Fruit fly (Drosophila melanogaster): ENCODE data around the gene CG31248.

CG31248 gene

DNA sequence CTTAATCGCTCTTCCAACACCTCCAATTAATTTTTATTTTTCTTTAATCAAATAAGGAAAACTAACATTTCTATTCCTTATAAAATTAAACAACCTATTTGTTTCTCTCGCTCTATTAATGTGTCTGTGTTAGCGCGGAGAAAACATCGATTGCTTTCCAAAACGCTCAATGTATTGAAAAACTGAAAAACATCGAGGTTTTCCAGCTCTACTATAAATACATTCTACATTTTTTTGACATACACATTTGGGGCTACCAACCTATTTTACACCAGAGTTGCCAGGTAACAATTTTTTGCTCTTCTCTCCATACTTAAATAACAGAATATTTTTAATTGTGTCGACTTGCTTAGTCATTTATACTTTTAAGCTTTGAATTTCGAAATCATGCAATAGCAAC, 37.2 kb upstream of the CG31248 start (continued):
- TF ChIP-seq CG13624 (GFP tag; optimal IDR thresholded peaks at IDR 0.05), result peak; percentile 54
- no peak for TF ChIP-seq fd3F (GFP tag; optimal IDR thresholded peaks at IDR 0.05)
- TF ChIP-seq fd64A (GFP tag; optimal IDR thresholded peaks at IDR 0.05), result no peak
- no peak for TF ChIP-seq CG3065 (GFP tag; optimal IDR thresholded peaks at IDR 0.05)
- peak; percentile 38 for TF ChIP-seq CG12155 (GFP tag; optimal IDR thresholded peaks at IDR 0.05)
- peak; percentile 44 for TF ChIP-seq Xbp1 (GFP tag; optimal IDR thresholded peaks at IDR 0.05)
- no peak for TF ChIP-seq jigr1 (GFP tag; IDR thresholded peaks at IDR 0.05)
- TF ChIP-seq CG17829 (tag; optimal IDR thresholded peaks at IDR 0.05), result peak; percentile 42
- peak in 1 of 2 experiments; percentile 31 for TF ChIP-seq insv (GFP tag; optimal IDR thresholded peaks at IDR 0.05)
- peak; percentile 37 for TF ChIP-seq phol (tag; optimal IDR thresholded peaks at IDR 0.05)
- no peak for TF ChIP-seq CG18764 (GFP tag; optimal IDR thresholded peaks at IDR 0.05)
- peak; percentile 10 for TF ChIP-seq pita (GFP tag; optimal IDR thresholded peaks at IDR 0.05)
- TF ChIP-seq emc (GFP tag; optimal IDR thresholded peaks at IDR 0.05), result no peak
- TF ChIP-seq ci (GFP tag; IDR thresholded peaks at IDR 0.05), result peak; percentile 46; the same call in 1 of the 3 replicates
- no peak for TF ChIP-seq caup (GFP tag; optimal IDR thresholded peaks at IDR 0.05; ENCODE audit: severe bottlenecking)
- TF ChIP-seq CG14965 (GFP tag; optimal IDR thresholded peaks at IDR 0.05; ENCODE audit: borderline replicate concordance), result no peak
- TF ChIP-seq jumu (GFP tag; optimal IDR thresholded peaks at IDR 0.05), result peak; percentile 10
- no peak for TF ChIP-seq kah (GFP tag; optimal IDR thresholded peaks at IDR 0.05)
- TF ChIP-seq Sox100B (GFP tag; optimal IDR thresholded peaks at IDR 0.05), result no peak
- no peak for TF ChIP-seq Hr51 (GFP tag; optimal IDR thresholded peaks at IDR 0.05)
- TF ChIP-seq CG6854 (GFP tag; optimal IDR thresholded peaks at IDR 0.05), result no peak
- no peak for TF ChIP-seq CG31365 (tag; optimal IDR thresholded peaks at IDR 0.05)
- peak; percentile 86 for TF ChIP-seq Sry-δ (GFP tag; optimal IDR thresholded peaks at IDR 0.05)
- no peak for TF ChIP-seq CG7357 (GFP tag; IDR thresholded peaks at IDR 0.05)
- TF ChIP-seq nmo (GFP tag; optimal IDR thresholded peaks at IDR 0.05), result peak; percentile 54
- TF ChIP-seq CG31441 (GFP tag; IDR thresholded peaks at IDR 0.05), result no peak
- TF ChIP-seq B-H2 (GFP tag; optimal IDR thresholded peaks at IDR 0.05), result peak; percentile 46
- TF ChIP-seq CG13287 (GFP tag; IDR thresholded peaks at IDR 0.05; ENCODE audit: partially characterized antibody), result peak; percentile 80
- TF ChIP-seq Bteb2 (GFP tag; optimal IDR thresholded peaks at IDR 0.05), result peak; percentile 46
- TF ChIP-seq CG3847 (GFP tag; IDR thresholded peaks at IDR 0.05), result peak; percentile 43
- TF ChIP-seq CG6272 (GFP tag; IDR thresholded peaks at IDR 0.05), result peak; percentile 42; the same call in 1 of the 2 replicates
- peak; percentile 62 for TF ChIP-seq Scr (GFP tag; IDR thresholded peaks at IDR 0.05; ENCODE audit: partially characterized antibody)
- TF ChIP-seq CG6254 (GFP tag; optimal IDR thresholded peaks at IDR 0.05), result no peak
- TF ChIP-seq sqz (GFP tag; optimal IDR thresholded peaks at IDR 0.05), result no peak
- TF ChIP-seq CG34376 (GFP tag; optimal IDR thresholded peaks at IDR 0.05), result no peak
- TF ChIP-seq CG18262 (tag; optimal IDR thresholded peaks at IDR 0.05), result no peak
- peak; percentile 4 for TF ChIP-seq Six4 (GFP tag; optimal IDR thresholded peaks at IDR 0.05)
- peak; percentile 70 for TF ChIP-seq CG1603 (tag; optimal IDR thresholded peaks at IDR 0.05)
- no peak for TF ChIP-seq toy (GFP tag; IDR thresholded peaks at IDR 0.05)
- TF ChIP-seq ash1 (GFP tag; optimal IDR thresholded peaks at IDR 0.05), result peak; percentile 17
- TF ChIP-seq HLH4C (GFP tag; IDR thresholded peaks at IDR 0.05; ENCODE audit: partially characterized antibody), result peak; percentile 56; the same call in 2 of the 3 replicates
- peak; percentile 74 for TF ChIP-seq hbn (GFP tag; IDR thresholded peaks at IDR 0.05; ENCODE audit: partially characterized antibody)
- TF ChIP-seq CG4424 (GFP tag; optimal IDR thresholded peaks at IDR 0.05), result peak; percentile 1
- no peak for TF ChIP-seq CG12071 (GFP tag; optimal IDR thresholded peaks at IDR 0.05)
- no peak for TF ChIP-seq CG9437 (GFP tag; optimal IDR thresholded peaks at IDR 0.05)
- TF ChIP-seq E2f1 (GFP tag; IDR thresholded peaks at IDR 0.05), result no peak
- no peak for TF ChIP-seq Optix (GFP tag; IDR thresholded peaks at IDR 0.05)
- TF ChIP-seq CG14050 (GFP tag; IDR thresholded peaks at IDR 0.05), result peak; percentile 36; the same call in 1 of the 3 replicates
- TF ChIP-seq CG34224 (GFP tag; IDR thresholded peaks at IDR 0.05; ENCODE audit: partially characterized antibody), result peak; percentile 66
- TF ChIP-seq gsb (GFP tag; IDR thresholded peaks at IDR 0.05), result no peak

All from whole organism, embryonic.